Fruit fly (Drosophila melanogaster) whole organism, adult: ENCODE measurements around the gene amx.

Source experiments
- CG11617 ChIP-seq: fragments of 200-800 bp; sonication (Bioruptor generic); optimal IDR thresholded peaks from 2 replicates; lab custom pipeline; 2017; ENCODE audit warnings: mild to moderate bottlenecking, missing biosample characterization, missing genetic modification reagents, missing genetic modification characterization
- CG12768 ChIP-seq: fragments of 200-800 bp; sonication (Bioruptor generic); optimal IDR thresholded peaks from 2 replicates; lab custom pipeline; 2017; ENCODE audit warnings: missing biosample characterization, missing genetic modification characterization, mild to moderate bottlenecking, moderate library complexity, missing genetic modification reagents
- CG14711 ChIP-seq: fragments of 200-800 bp; sonication (Bioruptor generic); optimal IDR thresholded peaks from 2 replicates; lab custom pipeline; 2018; ENCODE audit warnings: missing biosample characterization, mild to moderate bottlenecking, missing genetic modification characterization, moderate library complexity
- CG1620 ChIP-seq: fragments of 200-800 bp; sonication (Bioruptor generic); optimal IDR thresholded peaks from 2 replicates; lab custom pipeline; 2016; ENCODE audit warnings: missing biosample characterization, missing genetic modification characterization
- CG33017 ChIP-seq: fragments of 200-800 bp; sonication (Bioruptor generic); optimal IDR thresholded peaks from 2 replicates; lab custom pipeline; 2018; ENCODE audit warnings: missing biosample characterization, mild to moderate bottlenecking, missing genetic modification characterization, moderate library complexity
- CG5204 ChIP-seq: fragments of 200-800 bp; sonication (Bioruptor generic); optimal IDR thresholded peaks from 2 replicates; lab custom pipeline; 2016; ENCODE audit warnings: missing biosample characterization, missing genetic modification characterization
- CG7045 ChIP-seq: fragments of 200-800 bp; sonication (Bioruptor generic); optimal IDR thresholded peaks from 2 replicates; lab custom pipeline; 2017; ENCODE audit warnings: missing biosample characterization, mild to moderate bottlenecking, missing genetic modification characterization
- CG7101 ChIP-seq: fragments of 200-800 bp; sonication (Bioruptor generic); optimal IDR thresholded peaks from 2 replicates; lab custom pipeline; 2018; ENCODE audit warnings: missing biosample characterization, mild to moderate bottlenecking, missing genetic modification characterization, moderate library complexity
- Clk ChIP-seq: fragments of 200-800 bp; sonication (Bioruptor generic); optimal IDR thresholded peaks from 2 replicates; lab custom pipeline; 2017; ENCODE audit warnings: missing biosample characterization, missing genetic modification characterization
- Crg-1 ChIP-seq: fragments of 200-800 bp; sonication (Bioruptor generic); optimal IDR thresholded peaks from 2 replicates; lab custom pipeline; 2016; ENCODE audit warnings: missing biosample characterization, missing genetic modification characterization
- Hr96 ChIP-seq: fragments of 200-800 bp; sonication (Bioruptor generic); optimal IDR thresholded peaks from 2 replicates; lab custom pipeline; 2016; ENCODE audit warnings: missing biosample characterization, missing genetic modification characterization
- Mnt ChIP-seq: fragments of 200-800 bp; sonication (Bioruptor generic); optimal IDR thresholded peaks from 2 replicates; lab custom pipeline; 2016; ENCODE audit warnings: missing biosample characterization, mild to moderate bottlenecking, missing genetic modification characterization
- bab1 ChIP-seq: fragments of 200-800 bp; sonication (Bioruptor generic); optimal IDR thresholded peaks from 3 replicates; lab custom pipeline; 2019; ENCODE audit warnings: missing biosample characterization, mild to moderate bottlenecking, missing genetic modification characterization, moderate library complexity
- cic ChIP-seq: fragments of 200-800 bp; sonication (Bioruptor generic); optimal IDR thresholded peaks from 2 replicates; lab custom pipeline; 2017; ENCODE audit warnings: missing biosample characterization, mild to moderate bottlenecking, missing genetic modification characterization, moderate library complexity
- cnc ChIP-seq, 2 experiments: fragments of >200 bp; optimal IDR thresholded peaks; 2 replicates each; lab custom pipeline; 2017
- kay ChIP-seq: fragments of 200-800 bp; sonication (Bioruptor generic); peaks from one replicate; lab custom pipeline; 2016; ENCODE audit warnings: missing biosample characterization, missing genetic modification characterization, borderline replicate concordance
- ovo ChIP-seq: fragments of 200-800 bp; sonication (Bioruptor generic); optimal IDR thresholded peaks from 2 replicates; lab custom pipeline; 2016; ENCODE audit warnings: missing biosample characterization, missing genetic modification characterization
- pad ChIP-seq: fragments of 200-800 bp; sonication (Bioruptor generic); optimal IDR thresholded peaks from 3 replicates; lab custom pipeline; 2017; ENCODE audit warnings: missing biosample characterization, missing genetic modification characterization, mild to moderate bottlenecking, moderate library complexity, missing genetic modification reagents
- tj ChIP-seq: fragments of 200-800 bp; sonication (Bioruptor generic); optimal IDR thresholded peaks from 3 replicates; lab custom pipeline; 2017; ENCODE audit warnings: missing biosample characterization, mild to moderate bottlenecking, missing genetic modification characterization, moderate library complexity
- toe ChIP-seq: fragments of 200-800 bp; sonication (Bioruptor generic); optimal IDR thresholded peaks from 2 replicates; lab custom pipeline; 2016; ENCODE audit warnings: missing biosample characterization, missing genetic modification characterization

amx gene

DNA sequence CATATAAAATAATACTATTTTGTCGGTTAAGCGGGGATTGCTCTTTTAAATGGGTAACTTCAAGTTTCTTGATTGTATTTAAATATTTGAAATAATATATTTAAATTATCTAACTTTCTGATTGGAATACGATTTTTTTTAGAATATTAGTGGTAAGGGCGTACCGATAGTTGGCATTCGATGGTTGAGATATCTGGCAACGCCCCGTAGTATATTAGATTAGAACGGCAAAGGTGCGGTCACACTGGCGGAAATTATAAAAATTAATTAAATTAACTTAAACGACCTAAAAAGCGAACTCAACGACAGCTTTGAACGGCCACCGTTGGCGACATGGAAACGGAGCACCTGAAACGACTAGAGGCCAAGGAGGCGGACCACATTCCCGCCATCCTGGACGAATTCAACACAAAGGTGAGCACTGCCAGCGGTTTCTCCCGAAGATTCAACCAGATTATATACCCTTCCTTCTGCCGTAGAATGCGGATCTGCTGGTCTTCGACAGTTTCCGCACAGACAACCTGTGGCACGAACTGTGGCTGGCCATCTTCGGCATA is 8.9 kb upstream of the amx start, which contains the start of gene ric8a:
ric8a (plus strand) TSS at position 205 of the 557 bp plus-strand sequence.
- TF ChIP-seq kay (GFP tag; lab: Kevin White, UChicago) (no peak), Clk (GFP tag; lab: Kevin White, UChicago) (no peak), CG14711 (peak; percentile 20), tj (peak; percentile 7), toe (GFP tag; lab: Kevin White, UChicago) (no peak), CG7045 (GFP tag; lab: Kevin White, UChicago) (no peak), Crg-1 (no peak), CG1620 (no peak), CG5204 (no peak), bab1 (GFP tag; lab: Kevin White, UChicago) (no peak), Hr96 (GFP tag; lab: Kevin White, UChicago) (no peak), pad (GFP tag; lab: Kevin White, UChicago) (no peak), cic (GFP tag; lab: Kevin White, UChicago) (no peak), cnc (optimal IDR thresholded peaks at IDR 0.05; lab: Kevin White, UChicago) (no peak), CG12768 (GFP tag; lab: Kevin White, UChicago) (no peak), ovo (GFP tag; lab: Kevin White, UChicago) (no peak), CG11617 (GFP tag; lab: Kevin White, UChicago) (peak; percentile 4), CG7101 (no peak), Mnt (GFP tag; lab: Kevin White, UChicago) (peak; percentile 19)

DNA sequence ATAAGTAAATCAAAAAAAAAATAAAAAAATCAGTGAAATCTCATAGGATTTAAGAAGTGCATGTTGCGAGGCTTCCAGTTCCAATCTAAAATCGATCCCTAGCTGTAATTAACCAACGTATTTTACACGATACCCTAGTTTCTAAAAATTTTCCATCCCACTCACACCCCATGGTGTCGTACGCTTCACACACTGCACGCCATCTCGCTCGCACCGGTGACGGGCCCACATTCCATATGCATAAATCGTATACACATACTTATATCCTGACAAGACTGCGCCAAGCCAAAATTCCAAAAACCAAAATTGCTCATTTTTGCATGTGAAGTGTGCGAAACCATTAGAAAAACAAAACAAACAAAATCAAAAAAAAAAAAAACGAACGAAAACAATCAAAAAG is 7.9 kb upstream of the amx start:
- no peak for TF ChIP-seq kay (GFP tag; lab: Kevin White, UChicago)
- TF ChIP-seq CG7045 (GFP tag; lab: Kevin White, UChicago), result no peak

DNA sequence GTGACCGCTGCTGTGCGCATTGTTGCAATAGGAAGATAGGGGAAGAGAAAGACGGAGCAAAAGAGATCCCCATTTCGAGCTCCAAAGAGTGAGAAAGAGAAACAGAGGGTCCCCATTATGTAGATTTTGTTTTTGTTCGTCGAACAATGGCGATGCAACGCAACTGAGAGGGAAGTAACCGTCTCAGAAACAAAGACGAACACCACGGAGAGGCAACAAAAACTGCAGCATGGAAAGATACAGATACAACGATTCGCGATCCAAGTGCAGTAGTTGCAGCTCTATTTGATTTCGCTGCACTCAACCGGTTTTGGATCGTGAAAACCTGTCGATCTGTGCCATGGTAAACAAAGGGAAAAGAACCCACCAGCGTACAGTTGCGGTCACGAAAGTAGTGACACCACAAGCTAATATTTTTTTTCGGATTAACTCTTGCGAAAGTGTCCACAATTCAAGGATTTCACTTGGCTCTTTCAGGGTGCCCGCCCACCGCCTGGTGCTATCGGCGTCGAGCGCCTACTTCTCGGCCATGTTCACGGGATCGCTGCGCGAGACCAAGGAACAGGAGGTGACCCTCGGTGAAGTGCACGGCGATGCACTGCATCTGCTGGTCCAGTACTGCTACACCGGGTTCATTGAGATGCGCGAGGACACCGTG is 5.0 kb upstream of the amx start:
- TF ChIP-seq kay (GFP tag; lab: Kevin White, UChicago) (no peak), cic (GFP tag; lab: Kevin White, UChicago) (no peak), Mnt (GFP tag; lab: Kevin White, UChicago) (no peak), CG14711 (no peak), CG1620 (no peak), tj (no peak), bab1 (GFP tag; lab: Kevin White, UChicago) (no peak), CG7101 (no peak), CG33017 (no peak), toe (GFP tag; lab: Kevin White, UChicago) (no peak), CG5204 (no peak), Hr96 (GFP tag; lab: Kevin White, UChicago) (no peak), CG12768 (GFP tag; lab: Kevin White, UChicago) (no peak), CG7045 (GFP tag; lab: Kevin White, UChicago) (no peak), ovo (GFP tag; lab: Kevin White, UChicago) (no peak)

DNA sequence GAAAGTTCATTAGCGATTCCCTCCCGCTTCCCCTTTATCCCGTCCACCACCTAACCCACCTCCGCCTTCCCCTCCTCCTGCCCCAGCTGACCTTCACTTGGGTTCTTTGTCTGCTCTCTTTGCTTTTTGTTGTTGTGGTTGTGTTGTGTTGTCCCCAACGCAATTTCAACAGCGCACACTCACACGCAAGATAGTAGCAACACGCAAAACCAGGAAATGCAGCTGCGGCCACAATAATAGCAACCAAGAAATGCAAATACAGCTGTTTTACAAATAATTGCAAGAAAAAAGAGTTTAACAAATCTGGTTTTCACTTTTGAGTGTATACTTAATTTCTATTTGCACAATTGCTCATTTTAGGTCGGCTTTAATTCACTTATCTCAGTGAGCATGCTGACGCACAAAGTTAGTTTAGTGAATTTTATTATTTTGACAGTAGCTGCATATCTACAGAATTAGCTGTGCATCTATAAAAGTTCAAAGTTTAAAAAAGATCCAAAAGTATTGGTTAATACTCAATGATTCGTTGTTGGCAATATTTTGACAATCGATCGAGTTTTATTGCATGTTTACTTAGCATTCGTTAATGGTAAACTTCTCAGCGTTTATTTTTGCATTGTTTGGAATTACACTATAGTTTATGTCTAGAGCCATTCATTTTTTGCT is 4.2 kb upstream of the amx start:
- TF ChIP-seq CG7045 (GFP tag; lab: Kevin White, UChicago), result no peak
- peak; percentile 37 for TF ChIP-seq CG11617 (GFP tag; lab: Kevin White, UChicago)
- peak; percentile 26 for TF ChIP-seq CG33017
- no peak for TF ChIP-seq Crg-1
- no peak for TF ChIP-seq Hr96 (GFP tag; lab: Kevin White, UChicago)
- peak; percentile 37 for TF ChIP-seq bab1 (GFP tag; lab: Kevin White, UChicago)
- TF ChIP-seq Mnt (GFP tag; lab: Kevin White, UChicago), result peak; percentile 40
- peak; percentile 21 for TF ChIP-seq CG5204
- no peak for TF ChIP-seq cnc (optimal IDR thresholded peaks at IDR 0.05; lab: Kevin White, UChicago)
- no peak for TF ChIP-seq CG1620
- TF ChIP-seq ovo (GFP tag; lab: Kevin White, UChicago), result peak; percentile 17
- no peak for TF ChIP-seq cic (GFP tag; lab: Kevin White, UChicago)
- TF ChIP-seq kay (GFP tag; lab: Kevin White, UChicago), result no peak
- TF ChIP-seq Clk (GFP tag; lab: Kevin White, UChicago), result no peak
- TF ChIP-seq toe (GFP tag; lab: Kevin White, UChicago), result no peak
- TF ChIP-seq CG14711, result peak; percentile 22
- no peak for TF ChIP-seq CG12768 (GFP tag; lab: Kevin White, UChicago)
- TF ChIP-seq tj, result peak; percentile 30
- no peak for TF ChIP-seq pad (GFP tag; lab: Kevin White, UChicago)
- TF ChIP-seq CG7101, result peak; percentile 32

DNA sequence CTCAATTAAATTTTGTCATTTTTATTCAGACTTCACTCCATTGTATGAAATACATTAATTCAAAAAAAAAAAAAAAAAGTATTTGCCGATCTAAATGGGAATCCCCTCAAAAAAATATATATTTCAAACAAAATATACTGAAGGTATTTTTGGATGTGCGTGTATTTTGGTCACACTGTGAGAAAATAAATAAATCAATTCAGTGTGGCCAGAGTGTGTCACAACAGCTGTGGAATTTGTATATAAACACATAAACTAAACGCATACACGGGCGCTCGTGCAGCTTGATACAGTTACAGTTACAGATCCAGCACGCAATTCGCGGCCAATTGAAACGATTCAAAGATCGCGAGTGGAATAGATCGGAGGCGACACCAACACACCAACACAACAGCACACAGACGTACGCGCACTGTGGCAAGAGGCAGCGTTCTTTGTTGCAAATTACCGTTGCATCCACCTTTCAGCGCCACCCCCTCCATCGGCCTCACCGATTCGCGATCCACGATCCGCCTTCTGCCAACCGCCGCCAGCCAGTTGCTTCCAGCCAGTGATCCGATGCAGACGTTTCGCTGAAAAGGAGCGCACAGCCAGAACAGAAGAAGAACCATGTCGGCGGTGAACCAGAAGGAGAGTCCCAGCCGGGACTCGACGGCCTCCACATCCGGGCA is 3.2 kb upstream of the amx start, which contains the start of gene CG17754:
CG17754 (plus strand) TSS at position 260 of the 671 bp plus-strand sequence.
- TF ChIP-seq CG7045 (GFP tag; lab: Kevin White, UChicago), result no peak
- peak; percentile 4 for TF ChIP-seq ovo (GFP tag; lab: Kevin White, UChicago)
- no peak for TF ChIP-seq cnc (optimal IDR thresholded peaks at IDR 0.05; lab: Kevin White, UChicago)
- TF ChIP-seq CG5204, result no peak
- peak; percentile 17 for TF ChIP-seq CG1620
- no peak for TF ChIP-seq Clk (GFP tag; lab: Kevin White, UChicago)
- peak; percentile 46 for TF ChIP-seq Mnt (GFP tag; lab: Kevin White, UChicago)
- no peak for TF ChIP-seq toe (GFP tag; lab: Kevin White, UChicago)
- no peak for TF ChIP-seq cic (GFP tag; lab: Kevin White, UChicago)
- no peak for TF ChIP-seq Hr96 (GFP tag; lab: Kevin White, UChicago)
- peak; percentile 2 for TF ChIP-seq CG11617 (GFP tag; lab: Kevin White, UChicago)
- peak; percentile 30 for TF ChIP-seq tj
- no peak for TF ChIP-seq Crg-1
- TF ChIP-seq CG33017, result no peak
- TF ChIP-seq pad (GFP tag; lab: Kevin White, UChicago), result no peak
- peak; percentile 11 for TF ChIP-seq CG7101
- TF ChIP-seq CG14711, result no peak
- TF ChIP-seq kay (GFP tag; lab: Kevin White, UChicago), result no peak
- TF ChIP-seq CG12768 (GFP tag; lab: Kevin White, UChicago), result no peak
- TF ChIP-seq bab1 (GFP tag; lab: Kevin White, UChicago), result peak; percentile 65
